Worm (Caenorhabditis elegans): ENCODE measurements around the gene F26F2.8.

- no peak for TF ChIP-seq snpc-4 (tag; optimal IDR thresholded peaks at IDR 0.05)
- TF ChIP-seq egl-27 (tag; optimal IDR thresholded peaks at IDR 0.05): no peak
- no peak for TF ChIP-seq aly-2 (tag; optimal IDR thresholded peaks at IDR 0.05)
- TF ChIP-seq sox-4 (tag; optimal IDR thresholded peaks at IDR 0.05): no peak
- no peak for TF ChIP-seq mep-1 (tag; optimal IDR thresholded peaks at IDR 0.05)
- TF ChIP-seq sup-37 (GFP tag; optimal IDR thresholded peaks at IDR 0.05): no peak
- TF ChIP-seq grh-1 (GFP tag; IDR thresholded peaks at IDR 0.05): no peak
- no peak for TF ChIP-seq pqm-1 (tag; optimal IDR thresholded peaks at IDR 0.05)
These were observed at the start of gene F26F2.8 for ce11 chrV:20579534-20579933.
